Worm (Caenorhabditis elegans) whole organism, L4 larva: ENCODE data around the gene col-38.

Experiments
- R02D3.7 ChIP-seq: fragments of 150-350 bp; sonication (generic microtip); optimal IDR thresholded peaks from 3 replicates; lab custom pipeline; 2014; ENCODE audit warnings: missing biosample characterization, missing genetic modification characterization
- ceh-82 ChIP-seq: sonication (generic microtip); optimal IDR thresholded peaks from 2 replicates; lab custom pipeline; 2017; ENCODE audit warnings: missing biosample characterization, missing genetic modification characterization
- fos-1 ChIP-seq: fragments of 150-350 bp; optimal IDR thresholded peaks from 2 replicates; lab custom pipeline; 2014; ENCODE audit warnings: missing biosample characterization, missing genetic modification characterization
- lin-13 ChIP-seq: fragments of 150-350 bp; optimal IDR thresholded peaks from 2 replicates; lab custom pipeline; 2014; ENCODE audit warnings: missing biosample characterization, missing genetic modification reagents, missing genetic modification characterization
- nhr-102 ChIP-seq: sonication (generic microtip); optimal IDR thresholded peaks from 2 replicates; lab custom pipeline; 2016; ENCODE audit warnings: mild to moderate bottlenecking, missing genetic modification characterization, moderate library complexity, missing compliant biosample characterization
- unc-39 ChIP-seq: sonication (generic microtip); optimal IDR thresholded peaks from 2 replicates; lab custom pipeline; 2017; ENCODE audit warnings: missing biosample characterization, missing genetic modification characterization

- TF ChIP-seq R02D3.7 (tag; lab: Kevin White, UChicago) (no peak), nhr-102 (tag; lab: Kevin White, UChicago) (no peak), unc-39 (tag; lab: Kevin White, UChicago) (no peak), fos-1 (tag; lab: Kevin White, UChicago) (no peak), lin-13 (GFP tag; lab: Kevin White, UChicago) (no peak), ceh-82 (no peak)
Measured at ce11 chrII:8612470-8612869, 43.6 kb upstream of the col-38 start, which contains the start of gene T22C8.1.
